Fruit fly (Drosophila melanogaster) whole organism, wandering third instar larva: ENCODE data around the gene CG17260.
A peak's percentile ranks its signal among the peaks of the same experiment; 100 is the strongest.

Experiments used
- Abd-B ChIP-seq: fragments of >200 bp; optimal IDR thresholded peaks from 2 replicates; lab custom pipeline; 2017; ENCODE audit warnings: missing biosample characterization, missing genetic modification characterization
- CG32264 ChIP-seq: fragments of 200-800 bp; sonication (Bioruptor generic); optimal IDR thresholded peaks from 2 replicates; lab custom pipeline; 2016; ENCODE audit warnings: missing biosample characterization, missing genetic modification characterization
- CG9705 ChIP-seq: fragments of 200-800 bp; sonication (Bioruptor generic); optimal IDR thresholded peaks from 2 replicates; lab custom pipeline; 2018; ENCODE audit warnings: missing biosample characterization, mild to moderate bottlenecking, missing genetic modification characterization
- CrebA ChIP-seq: fragments of 200-800 bp; sonication (Bioruptor generic); optimal IDR thresholded peaks from 2 replicates; lab custom pipeline; 2016; ENCODE audit warnings: missing biosample characterization, mild to moderate bottlenecking, missing genetic modification characterization, borderline replicate concordance
- Dfd ChIP-seq: fragments of >200 bp; optimal IDR thresholded peaks from 2 replicates; lab custom pipeline; 2017; ENCODE audit warnings: missing biosample characterization, missing genetic modification characterization
- Dif ChIP-seq: fragments of 200-275, 200-300 bp; sonication (Bioruptor generic); optimal IDR thresholded peaks from 2 replicates; lab custom pipeline; 2018; ENCODE audit warnings: missing biosample characterization, missing genetic modification characterization; ENCODE audit not compliant: partially characterized antibody
- GATAd ChIP-seq: sonication (Bioruptor generic); optimal IDR thresholded peaks from 2 replicates; lab custom pipeline; 2016; ENCODE audit warnings: missing biosample characterization, missing genetic modification characterization
- HLH106 ChIP-seq: fragments of 200-800 bp; optimal IDR thresholded peaks from 3 replicates; lab custom pipeline; 2019; ENCODE audit warnings: missing biosample characterization, mild to moderate bottlenecking, missing genetic modification characterization, moderate library complexity
- Hnf4 ChIP-seq: fragments of 200-800 bp; sonication (Bioruptor generic); optimal IDR thresholded peaks from 2 replicates; lab custom pipeline; 2016; ENCODE audit warnings: missing biosample characterization, mild to moderate bottlenecking, missing genetic modification characterization
- Hr78 ChIP-seq: fragments of >200 bp; optimal IDR thresholded peaks from 2 replicates; lab custom pipeline; 2017; ENCODE audit warnings: missing biosample characterization, missing genetic modification characterization
- Hr83 ChIP-seq: fragments of 200-300 bp; sonication (Bioruptor generic); optimal IDR thresholded peaks from 2 replicates; lab custom pipeline; 2016; ENCODE audit warnings: missing biosample characterization, mild to moderate bottlenecking, missing genetic modification characterization, moderate library complexity; ENCODE audit not compliant: poor library complexity, severe bottlenecking
- Jra ChIP-seq: sonication (Bioruptor generic); optimal IDR thresholded peaks from 2 replicates; lab custom pipeline; 2016; ENCODE audit warnings: missing biosample characterization, missing genetic modification characterization
- Mio ChIP-seq: sonication (Bioruptor generic); optimal IDR thresholded peaks from 2 replicates; lab custom pipeline; 2016; ENCODE audit warnings: missing biosample characterization, missing genetic modification characterization
- Myc ChIP-seq: fragments of >200 bp; optimal IDR thresholded peaks from 2 replicates; lab custom pipeline; 2017
- N ChIP-seq: fragments of >200 bp; optimal IDR thresholded peaks from 2 replicates; lab custom pipeline; 2018; ENCODE audit warnings: missing biosample characterization, missing external identifiers, missing genetic modification characterization
- OdsH ChIP-seq: fragments of 200-800 bp; sonication (Bioruptor generic); optimal IDR thresholded peaks from 2 replicates; lab custom pipeline; 2016; ENCODE audit warnings: missing biosample characterization, mild to moderate bottlenecking, missing genetic modification characterization
- Rel ChIP-seq, 2 experiments: fragments of 200-800 bp; sonication (Bioruptor generic) in 1 of 2; optimal IDR thresholded peaks; 2 replicates in 1 of 2; 3 replicates in 1 of 2; lab custom pipeline; 2016 to 2019; ENCODE audit warnings: mild to moderate bottlenecking in 2 of 2, missing biosample characterization in 2 of 2, missing genetic modification characterization in 2 of 2, moderate library complexity in 1 of 2
- Sp1 ChIP-seq: fragments of 200-800 bp; sonication (Bioruptor generic); optimal IDR thresholded peaks from 3 replicates; lab custom pipeline; 2019; ENCODE audit warnings: missing biosample characterization, mild to moderate bottlenecking, missing genetic modification characterization, moderate library complexity
- Vsx2 ChIP-seq: fragments of 200-300, 225-300 bp; sonication (Bioruptor generic); optimal IDR thresholded peaks from 2 replicates; lab custom pipeline; 2018; ENCODE audit warnings: missing biosample characterization, missing genetic modification characterization; ENCODE audit not compliant: partially characterized antibody
- br ChIP-seq: fragments of 200-800 bp; sonication (Bioruptor generic); optimal IDR thresholded peaks from 2 replicates; lab custom pipeline; 2016; ENCODE audit warnings: missing biosample characterization, missing genetic modification characterization
- brk ChIP-seq: fragments of 200-800 bp; sonication (Bioruptor generic); optimal IDR thresholded peaks from 2 replicates; lab custom pipeline; 2016; ENCODE audit warnings: missing biosample characterization, mild to moderate bottlenecking, missing genetic modification characterization
- dl ChIP-seq, 2 experiments: fragments of 175-275, 200-275 bp in 1 of 2; fragments of 200-275 bp in 1 of 2; sonication (Bioruptor generic); optimal IDR thresholded peaks; lab custom pipeline; 2018; ENCODE audit warnings: mild to moderate bottlenecking in 2 of 2, missing biosample characterization in 2 of 2, missing genetic modification characterization in 2 of 2, moderate library complexity in 2 of 2; ENCODE audit not compliant: partially characterized antibody in 2 of 2, insufficient read depth in 1 of 2
- dmrt93B ChIP-seq: fragments of 200-800 bp; sonication (Bioruptor generic); optimal IDR thresholded peaks from 2 replicates; lab custom pipeline; 2018; ENCODE audit warnings: missing biosample characterization, mild to moderate bottlenecking, missing genetic modification characterization
- dsf ChIP-seq: sonication (Bioruptor generic); optimal IDR thresholded peaks from 2 replicates; lab custom pipeline; 2016; ENCODE audit warnings: missing biosample characterization, missing genetic modification characterization, borderline replicate concordance
- ey ChIP-seq: fragments of 200-800 bp; sonication (Bioruptor generic); optimal IDR thresholded peaks from 2 replicates; lab custom pipeline; 2016; ENCODE audit warnings: missing biosample characterization, missing genetic modification characterization
- foxo ChIP-seq, 2 experiments: fragments of 200-800 bp; sonication (Bioruptor generic); optimal IDR thresholded peaks; 2 replicates in 1 of 2; 3 replicates in 1 of 2; lab custom pipeline; 2016 to 2017; ENCODE audit warnings: missing biosample characterization in 2 of 2, missing genetic modification characterization in 2 of 2
- fru ChIP-seq: fragments of 200-800 bp; sonication (Bioruptor generic); optimal IDR thresholded peaks from 3 replicates; lab custom pipeline; 2016; ENCODE audit warnings: missing biosample characterization, mild to moderate bottlenecking, missing genetic modification characterization
- h ChIP-seq: fragments of 200-800 bp; sonication (Bioruptor generic); optimal IDR thresholded peaks from 3 replicates; lab custom pipeline; 2016; ENCODE audit warnings: missing biosample characterization, mild to moderate bottlenecking, missing genetic modification characterization
- jim ChIP-seq: fragments of 175-275, 200-325 bp; sonication (Bioruptor generic); optimal IDR thresholded peaks from 2 replicates; lab custom pipeline; 2016; ENCODE audit warnings: missing biosample characterization, mild to moderate bottlenecking, missing genetic modification characterization
- lola ChIP-seq: fragments of >200 bp; optimal IDR thresholded peaks from 2 replicates; lab custom pipeline; 2017; ENCODE audit warnings: missing biosample characterization, missing genetic modification characterization
- pan ChIP-seq: fragments of >200 bp; optimal IDR thresholded peaks from 2 replicates; lab custom pipeline; 2017
- psq ChIP-seq: fragments of 200-800 bp; sonication (Bioruptor generic); optimal IDR thresholded peaks from 3 replicates; lab custom pipeline; 2017; ENCODE audit warnings: missing biosample characterization, mild to moderate bottlenecking, missing genetic modification characterization, moderate library complexity
- rgr ChIP-seq: fragments of 200-800 bp; sonication (Bioruptor generic); optimal IDR thresholded peaks from 3 replicates; lab custom pipeline; 2016; ENCODE audit warnings: missing biosample characterization, mild to moderate bottlenecking, missing genetic modification characterization
- sage ChIP-seq: fragments of 200-800 bp; sonication (Bioruptor generic); optimal IDR thresholded peaks from 2 replicates; lab custom pipeline; 2016; ENCODE audit warnings: missing biosample characterization, mild to moderate bottlenecking, missing genetic modification characterization
- sv ChIP-seq: fragments of 200-800 bp; sonication (Bioruptor generic); optimal IDR thresholded peaks from 3 replicates; lab custom pipeline; 2016; ENCODE audit warnings: missing biosample characterization, missing genetic modification characterization
- tai ChIP-seq: sonication (Bioruptor generic); optimal IDR thresholded peaks from 2 replicates; lab custom pipeline; 2016; ENCODE audit warnings: missing biosample characterization, missing genetic modification characterization
- usp ChIP-seq: fragments of >200 bp; optimal IDR thresholded peaks from 2 replicates; lab custom pipeline; 2017; ENCODE audit warnings: missing biosample characterization, missing genetic modification characterization
- woc ChIP-seq: sonication (Bioruptor generic); optimal IDR thresholded peaks from 2 replicates; lab custom pipeline; 2016; ENCODE audit warnings: missing biosample characterization, mild to moderate bottlenecking, missing genetic modification characterization

The CG17260 gene

dm6 chr2L:3037153-3037579 is at the start of gene CG17260, which contains the start of gene SerRS:
TSS of gene CG17260 (plus strand) at chr2L:3037230.
TSS of gene SerRS (minus strand) at chr2L:3037403.
- TF ChIP-seq Sp1 (GFP tag; lab: Kevin White, UChicago) (peak; percentile 88), fru (peak; percentile 95), Rel (GFP tag; optimal IDR thresholded peaks at IDR 0.05; lab: Kevin White, UChicago) (no peak), Rel (tag; optimal IDR thresholded peaks at IDR 0.05; lab: Kevin White, UChicago) (peak; percentile 68), psq (GFP tag; lab: Kevin White, UChicago) (peak; percentile 93), h (GFP tag; lab: Kevin White, UChicago) (peak; percentile 97), dsf (GFP tag; lab: Kevin White, UChicago) (peak; percentile 90), Mio (GFP tag; lab: Kevin White, UChicago) (peak; percentile 59), sage (GFP tag; lab: Kevin White, UChicago) (peak; percentile 72), br (peak; percentile 96), pan (no peak), CG9705 (peak; percentile 81), CG32264 (GFP tag; lab: Kevin White, UChicago) (peak; percentile 81), Hr78 (GFP tag; lab: Kevin White, UChicago) (no peak), CrebA (no peak), rgr (GFP tag; lab: Kevin White, UChicago) (peak; percentile 95), Abd-B (GFP tag; lab: Kevin White, UChicago) (no peak), dmrt93B (GFP tag; lab: Kevin White, UChicago) (peak; percentile 89), foxo (GFP tag; optimal IDR thresholded peaks at IDR 0.05; lab: Kevin White, UChicago) (peak; percentile 28 to 98), HLH106 (tag; lab: Kevin White, UChicago) (peak; percentile 94), GATAd (peak; percentile 90), dl (GFP tag; optimal IDR thresholded peaks at IDR 0.05; lab: Kevin White, UChicago; ENCODE audit: insufficient read depth in 1 of 2, partially characterized antibody in 2 of 2) (no peak), Myc (lab: Kevin White, UChicago) (peak; percentile 49), ey (GFP tag; lab: Kevin White, UChicago) (peak; percentile 94), sv (GFP tag; lab: Kevin White, UChicago) (peak; percentile 81), OdsH (GFP tag; lab: Kevin White, UChicago) (peak; percentile 94)

DNA sequence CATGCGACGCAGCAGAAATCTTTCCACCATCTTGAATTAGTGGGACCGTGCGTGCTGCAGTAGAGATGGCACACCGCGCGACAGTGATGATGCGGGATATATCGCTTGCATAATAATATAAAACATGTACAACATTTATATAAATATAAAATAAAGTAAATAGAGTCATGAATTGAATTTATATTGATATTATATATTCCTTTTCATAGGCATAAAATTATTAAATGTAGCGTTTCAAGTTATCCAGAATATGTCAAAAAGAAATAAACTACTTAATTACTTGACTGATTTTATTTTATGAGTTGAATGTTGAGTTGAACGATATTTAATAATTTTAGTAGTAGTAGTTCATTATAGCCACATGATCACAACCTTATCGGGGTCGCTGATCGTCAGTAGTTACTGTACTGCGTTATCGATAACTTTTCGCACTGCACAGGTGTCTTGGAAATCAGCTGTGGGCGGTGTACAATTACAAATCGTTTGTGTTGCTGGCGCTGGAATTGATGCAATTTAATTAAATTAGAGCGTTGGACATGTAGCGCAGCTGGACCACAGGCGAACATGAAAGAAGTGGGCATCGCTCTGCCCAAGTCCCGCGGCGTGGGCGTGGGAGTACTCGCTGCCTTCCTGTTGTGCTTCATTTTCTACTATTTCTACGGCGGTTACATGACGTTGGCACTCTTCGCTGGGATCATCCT is 49.2 kb upstream of the CG17260 start, which contains the start of the genes Chd1 and Bem46:
Chd1 (minus strand) TSS at position 43 of the 701 bp plus-strand sequence.
Bem46 (plus strand) TSS at position 436 of the 701 bp plus-strand sequence.
- TF ChIP-seq CG9705 (peak; percentile 79), lola (no peak), GATAd (peak; percentile 56), Hr78 (GFP tag; lab: Kevin White, UChicago) (no peak), Rel (GFP tag; optimal IDR thresholded peaks at IDR 0.05; lab: Kevin White, UChicago) (no peak), Rel (tag; optimal IDR thresholded peaks at IDR 0.05; lab: Kevin White, UChicago) (peak; percentile 41), OdsH (GFP tag; lab: Kevin White, UChicago) (peak; percentile 80), br (no peak), CG32264 (GFP tag; lab: Kevin White, UChicago) (no peak), ey (GFP tag; lab: Kevin White, UChicago) (peak; percentile 72), Sp1 (GFP tag; lab: Kevin White, UChicago) (peak; percentile 84), pan (no peak), usp (GFP tag; lab: Kevin White, UChicago) (no peak), dsf (GFP tag; lab: Kevin White, UChicago) (no peak), rgr (GFP tag; lab: Kevin White, UChicago) (peak; percentile 84), HLH106 (tag; lab: Kevin White, UChicago) (peak; percentile 92), Dfd (GFP tag; lab: Kevin White, UChicago) (no peak), Hr83 (peak; percentile 34), Abd-B (GFP tag; lab: Kevin White, UChicago) (no peak), foxo (GFP tag; optimal IDR thresholded peaks at IDR 0.05; lab: Kevin White, UChicago) (peak in 1 of 2 experiments; percentile 91), Jra (no peak), CrebA (no peak), brk (GFP tag; lab: Kevin White, UChicago) (no peak), sv (GFP tag; lab: Kevin White, UChicago) (peak; percentile 80), N (GFP tag; lab: Kevin White, UChicago) (no peak), dmrt93B (GFP tag; lab: Kevin White, UChicago) (no peak), h (GFP tag; lab: Kevin White, UChicago) (no peak), woc (GFP tag; lab: Kevin White, UChicago) (no peak), fru (no peak), jim (GFP tag; lab: Kevin White, UChicago) (no peak), dl (GFP tag; optimal IDR thresholded peaks at IDR 0.05; lab: Kevin White, UChicago; ENCODE audit: insufficient read depth in 1 of 2, partially characterized antibody in 2 of 2) (no peak), psq (GFP tag; lab: Kevin White, UChicago) (peak; percentile 84), Myc (lab: Kevin White, UChicago) (peak; percentile 73), tai (GFP tag; lab: Kevin White, UChicago) (no peak), Dif (no peak), Mio (GFP tag; lab: Kevin White, UChicago) (no peak), Hnf4 (no peak), sage (GFP tag; lab: Kevin White, UChicago) (no peak), Vsx2 (no peak)
